Worm (Caenorhabditis elegans) whole organism, young adult: ENCODE data around the gene sprp-4.

ENCODE experiments used
- ama-1 ChIP-seq, 3 experiments: fragments of 150-350 bp in 1 of 3; sonication (generic microtip) in 2 of 3; optimal IDR thresholded peaks; 2 replicates each; lab custom pipeline; 2014 to 2018; ENCODE audit warnings: missing biosample characterization in 2 of 3, missing genetic modification characterization in 2 of 3, missing genetic modification reagents in 2 of 3
- hsf-1 ChIP-seq: fragments of 200-800 bp; sonication (Bioruptor generic); IDR thresholded peaks from 2 replicates; pipeline ENCODE4 v1.3.6; 2022; ENCODE audit warnings: missing genetic modification reagents, missing genetic modification characterization, missing compliant biosample characterization
- unc-62 ChIP-seq: fragments of 150-350 bp; optimal IDR thresholded peaks from 2 replicates; lab custom pipeline; 2014; ENCODE audit warnings: missing biosample characterization, missing genetic modification reagents, missing genetic modification characterization

ce11 chrX:8846447-8847237 lies 6.8 kb downstream of the sprp-4 start, which contains the start of gene C28G1.10:
- TF ChIP-seq unc-62 (no peak), hsf-1 (GFP tag; lab: Robert Waterston, UW) (no peak; the same call in none of the 2 replicates), ama-1 (optimal IDR thresholded peaks at IDR 0.05; lab: Kevin White, UChicago) (no peak), ama-1 (GFP tag; optimal IDR thresholded peaks at IDR 0.05; lab: Kevin White, UChicago) (no peak)
